Worm (Caenorhabditis elegans) whole organism, mixed stage, embryonic: ENCODE data around the gene ugt-67.

Experiments used
- blmp-1 ChIP-seq: fragments of 150-350 bp; optimal IDR thresholded peaks from 2 replicates; lab custom pipeline; 2014; ENCODE audit warnings: missing biosample characterization, missing genetic modification characterization
- ceh-83 ChIP-seq: fragments of 200-800 bp; sonication (Bioruptor generic); optimal IDR thresholded peaks from 2 replicates; lab custom pipeline; 2018; ENCODE audit warnings: mild to moderate bottlenecking, missing genetic modification characterization, missing compliant biosample characterization
- elt-1 ChIP-seq: sonication (generic microtip); optimal IDR thresholded peaks from 2 replicates; lab custom pipeline; 2017; ENCODE audit warnings: missing genetic modification characterization, mild to moderate bottlenecking, missing compliant biosample characterization, antibody characterized with exemption, moderate library complexity, borderline replicate concordance; ENCODE audit not compliant: insufficient read depth
- elt-3 ChIP-seq: fragments of 150-350 bp; optimal IDR thresholded peaks from 2 replicates; lab custom pipeline; 2014; ENCODE audit warnings: missing biosample characterization, missing genetic modification characterization
- lin-13 ChIP-seq: fragments of 150-350 bp; optimal IDR thresholded peaks from 2 replicates; lab custom pipeline; 2014; ENCODE audit warnings: missing biosample characterization, missing genetic modification characterization
- lsy-2 ChIP-seq: fragments of 150-350 bp; optimal IDR thresholded peaks from 2 replicates; lab custom pipeline; 2014; ENCODE audit warnings: missing biosample characterization, missing genetic modification characterization
- mab-5 ChIP-seq: fragments of 150-350 bp; optimal IDR thresholded peaks from 2 replicates; lab custom pipeline; 2014; ENCODE audit warnings: missing biosample characterization, missing genetic modification characterization
- mls-2 ChIP-seq: sonication (generic microtip); optimal IDR thresholded peaks from 2 replicates; lab custom pipeline; 2016; ENCODE audit warnings: mild to moderate bottlenecking, missing genetic modification characterization, moderate library complexity, missing compliant biosample characterization
- nhr-28 ChIP-seq: fragments of 150-350 bp; optimal IDR thresholded peaks from 2 replicates; lab custom pipeline; 2014; ENCODE audit warnings: missing biosample characterization, missing genetic modification characterization
- nhr-76 ChIP-seq: sonication (generic microtip); optimal IDR thresholded peaks from 2 replicates; lab custom pipeline; 2017; ENCODE audit warnings: missing biosample characterization, missing genetic modification characterization
- pha-4 ChIP-seq: fragments of 150-350 bp; optimal IDR thresholded peaks from 2 replicates; lab custom pipeline; 2018; ENCODE audit warnings: missing biosample characterization, missing genetic modification reagents, missing genetic modification characterization
- tbx-8 ChIP-seq: fragments of 200-800 bp; sonication (Bioruptor generic); optimal IDR thresholded peaks from 2 replicates; lab custom pipeline; 2018; ENCODE audit warnings: mild to moderate bottlenecking, missing genetic modification characterization, moderate library complexity, missing compliant biosample characterization
- unc-62 ChIP-seq: fragments of 150-350 bp; optimal IDR thresholded peaks from 2 replicates; lab custom pipeline; 2014; ENCODE audit warnings: missing biosample characterization, missing genetic modification reagents, missing genetic modification characterization
- ztf-11 ChIP-seq: fragments of 150-350 bp; optimal IDR thresholded peaks from 2 replicates; lab custom pipeline; 2014; ENCODE audit warnings: missing biosample characterization, missing genetic modification characterization

DNA sequence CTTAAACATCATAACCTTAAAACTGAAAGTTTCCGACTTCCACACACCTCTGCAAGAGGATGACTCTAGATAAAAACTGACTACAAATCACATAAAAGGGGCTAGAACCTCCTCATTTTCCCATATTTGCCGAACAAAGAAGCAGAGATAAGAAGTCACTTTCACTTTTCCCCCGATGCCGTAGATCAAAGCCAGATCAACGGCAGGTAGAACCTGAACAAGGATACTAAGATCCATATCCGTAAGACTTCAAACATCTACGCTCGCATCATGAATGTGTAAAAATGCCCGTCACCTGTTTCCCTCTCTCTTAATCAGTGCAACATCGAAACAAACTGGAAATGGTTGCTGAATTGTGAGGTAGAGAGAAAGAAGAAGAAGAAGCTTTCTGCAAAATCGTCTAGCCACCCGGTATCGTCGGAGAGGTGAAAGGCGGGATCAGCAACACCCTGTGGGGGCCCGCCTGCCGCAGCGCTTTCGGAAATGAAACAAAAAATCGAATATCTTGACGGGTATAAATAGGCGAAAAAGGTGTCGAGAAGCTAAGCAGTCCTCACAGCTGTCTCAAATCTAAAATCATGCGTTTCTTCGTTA is 17.6 kb downstream of the ugt-67 start, which contains the start of gene C02E7.6:
- no peak for TF ChIP-seq ceh-83 (GFP tag; lab: Kevin White, UChicago)
- TF ChIP-seq lin-13 (tag; lab: Kevin White, UChicago) = no peak
- TF ChIP-seq mab-5 (tag; lab: Kevin White, UChicago) = no peak
- peak; percentile 67 for TF ChIP-seq blmp-1 (tag; lab: Kevin White, UChicago)
- TF ChIP-seq nhr-76 (tag; lab: Kevin White, UChicago) = no peak
- no peak for TF ChIP-seq elt-3 (tag; lab: Kevin White, UChicago)
- no peak for TF ChIP-seq lsy-2 (tag; lab: Kevin White, UChicago)
- TF ChIP-seq nhr-28 = no peak
- no peak for TF ChIP-seq ztf-11
- TF ChIP-seq pha-4 (tag; lab: Kevin White, UChicago) = no peak
- peak; percentile 16 for TF ChIP-seq unc-62 (GFP tag; lab: Kevin White, UChicago)
- peak; percentile 90 for TF ChIP-seq elt-1 (tag; lab: Kevin White, UChicago)
- TF ChIP-seq mls-2 = no peak
- no peak for TF ChIP-seq tbx-8 (GFP tag; lab: Kevin White, UChicago)
